Worm (Caenorhabditis elegans) whole organism, young adult: ENCODE measurements around the gene srj-1.

Experiments used
- F22D6.2 ChIP-seq: sonication (generic microtip); optimal IDR thresholded peaks from 2 replicates; lab custom pipeline; 2016; ENCODE audit warnings: mild to moderate bottlenecking, missing genetic modification characterization, missing compliant biosample characterization
- Y53F4B.3 ChIP-seq: fragments of 200-800 bp; sonication (Bioruptor generic); IDR thresholded peaks from 2 replicates; pipeline ENCODE4 v1.3.6; 2022; ENCODE audit warnings: missing genetic modification reagents, missing genetic modification characterization, missing compliant biosample characterization
- ama-1 ChIP-seq, 3 experiments: fragments of 150-350 bp in 1 of 3; sonication (generic microtip) in 2 of 3; optimal IDR thresholded peaks; 2 replicates each; lab custom pipeline; 2014 to 2018; ENCODE audit warnings: missing biosample characterization in 2 of 3, missing genetic modification characterization in 2 of 3, missing genetic modification reagents in 2 of 3
- cebp-1 ChIP-seq, 2 experiments: fragments of 200-800 bp in 1 of 2; sonication (Bioruptor generic) in 1 of 2; sonication (generic microtip) in 1 of 2; IDR thresholded peaks in 1 of 2; optimal IDR thresholded peaks in 1 of 2; 2 replicates each; pipeline versions ENCODE4 v1.3.6 to Lab custom; 2017 to 2022; ENCODE audit warnings: missing compliant biosample characterization in 2 of 2, missing genetic modification characterization in 2 of 2, mild to moderate bottlenecking in 1 of 2, missing genetic modification reagents in 1 of 2, moderate library complexity in 1 of 2
- efl-1 ChIP-seq: fragments of 150-350 bp; optimal IDR thresholded peaks from 2 replicates; lab custom pipeline; 2014; ENCODE audit warnings: missing biosample characterization, missing genetic modification reagents, missing genetic modification characterization
- egrh-3 ChIP-seq: fragments of 200-800 bp; sonication (Bioruptor generic); IDR thresholded peaks from 2 replicates; pipeline ENCODE4 v1.3.6; 2022; ENCODE audit warnings: missing genetic modification reagents, missing genetic modification characterization, missing compliant biosample characterization
- hmg-1.2 ChIP-seq: fragments of 200-800 bp; sonication (Bioruptor generic); IDR thresholded peaks from 2 replicates; pipeline ENCODE4 v1.3.6; 2022; ENCODE audit warnings: missing genetic modification reagents, missing genetic modification characterization, missing compliant biosample characterization
- let-526 ChIP-seq: fragments of 200-800 bp; sonication (Bioruptor generic); IDR thresholded peaks from 2 replicates; pipeline ENCODE4 v1.3.6; 2022; ENCODE audit warnings: missing genetic modification reagents, missing genetic modification characterization, missing compliant biosample characterization
- let-607 ChIP-seq, 2 experiments: fragments of 200-800 bp in 1 of 2; sonication (Bioruptor generic) in 1 of 2; sonication (generic microtip) in 1 of 2; optimal IDR thresholded peaks; 2 replicates each; lab custom pipeline; 2016 to 2018; ENCODE audit warnings: mild to moderate bottlenecking in 2 of 2, missing compliant biosample characterization in 2 of 2, missing genetic modification characterization in 2 of 2, moderate library complexity in 2 of 2, missing genotype in 1 of 2
- sea-2 ChIP-seq: fragments of 200-800 bp; sonication (Bioruptor generic); IDR thresholded peaks from 2 replicates; pipeline ENCODE4 v1.3.6; 2022; ENCODE audit warnings: missing genetic modification characterization, missing compliant biosample characterization
- snpc-4 ChIP-seq, 5 experiments: fragments of 150-350 bp in 1 of 5; sonication (generic microtip) in 4 of 5; optimal IDR thresholded peaks; 2 replicates each; lab custom pipeline; 2014 to 2018; ENCODE audit warnings: missing genetic modification characterization in 5 of 5, missing biosample characterization in 3 of 5, antibody characterized with exemption in 2 of 5, mild to moderate bottlenecking in 2 of 5, missing compliant biosample characterization in 2 of 5, missing genotype in 2 of 5, moderate library complexity in 2 of 5, missing genetic modification reagents in 1 of 5

ce11 chrIV:11937087-11937486, 28.1 kb downstream of the srj-1 start, which contains the start of gene slc-5A12:
- TF ChIP-seq sea-2 = no peak
- TF ChIP-seq efl-1 (GFP tag; lab: Kevin White, UChicago) = no peak
- no peak for TF ChIP-seq Y53F4B.3 (GFP tag; lab: Robert Waterston, UW)
- TF ChIP-seq F22D6.2 (tag; lab: Kevin White, UChicago) = no peak
- no peak for TF ChIP-seq let-526 (GFP tag; lab: Robert Waterston, UW)
- no peak for TF ChIP-seq snpc-4 (GFP tag; optimal IDR thresholded peaks at IDR 0.05; lab: Kevin White, UChicago)
- no peak for TF ChIP-seq snpc-4 (tag; optimal IDR thresholded peaks at IDR 0.05; lab: Kevin White, UChicago)
- no peak for TF ChIP-seq ama-1 (optimal IDR thresholded peaks at IDR 0.05; lab: Kevin White, UChicago)
- TF ChIP-seq ama-1 (GFP tag; optimal IDR thresholded peaks at IDR 0.05; lab: Kevin White, UChicago) = no peak
- no peak for TF ChIP-seq hmg-1.2
- no peak for TF ChIP-seq egrh-3 (GFP tag; lab: Robert Waterston, UW)
- no peak for TF ChIP-seq cebp-1 (GFP tag; IDR thresholded peaks at IDR 0.05; lab: Robert Waterston, UW)
- TF ChIP-seq cebp-1 (tag; optimal IDR thresholded peaks at IDR 0.05; lab: Kevin White, UChicago) = no peak
- TF ChIP-seq let-607 (tag; optimal IDR thresholded peaks at IDR 0.05; lab: Kevin White, UChicago) = no peak
